Fruit fly (Drosophila melanogaster) whole organism, embryonic: Measurements from ENCODE around the gene CG32488.

Source experiments
- B-H2 ChIP-seq: fragments of 200-800 bp; sonication (Bioruptor generic); optimal IDR thresholded peaks from 2 replicates; lab custom pipeline; 2018; ENCODE audit warnings: missing biosample characterization, mild to moderate bottlenecking, missing genetic modification characterization
- BEAF-32 ChIP-seq: fragments of 200-800 bp; sonication (Bioruptor generic); optimal IDR thresholded peaks from 3 replicates; lab custom pipeline; 2017; ENCODE audit warnings: missing biosample characterization, missing genetic modification characterization, mild to moderate bottlenecking, moderate library complexity, missing genetic modification reagents
- CG10147 ChIP-seq: fragments of 200-800 bp; sonication (Bioruptor generic); optimal IDR thresholded peaks from 2 replicates; lab custom pipeline; 2019; ENCODE audit warnings: missing biosample characterization, mild to moderate bottlenecking, missing genetic modification characterization, moderate library complexity
- CG10462 ChIP-seq: fragments of 200-800 bp; sonication (Bioruptor generic); optimal IDR thresholded peaks from 2 replicates; lab custom pipeline; 2016; ENCODE audit warnings: missing biosample characterization, missing genetic modification characterization
- CG12659 ChIP-seq: fragments of 200-800 bp; sonication (Bioruptor generic); optimal IDR thresholded peaks from 3 replicates; lab custom pipeline; 2017; ENCODE audit warnings: mild to moderate bottlenecking, missing biosample characterization, missing genetic modification reagents, missing genetic modification characterization
- CG12744 ChIP-seq: fragments of 200-800 bp; sonication (Bioruptor generic); optimal IDR thresholded peaks from 2 replicates; lab custom pipeline; 2016; ENCODE audit warnings: missing biosample characterization, missing genetic modification characterization
- CG14050 ChIP-seq: fragments of 200-800 bp; sonication (Bioruptor generic); IDR thresholded peaks from 3 replicates; pipeline ENCODE4 v1.3.6; 2022; ENCODE audit warnings: missing biosample characterization, missing genetic modification characterization
- CG14667 ChIP-seq: fragments of 200-800 bp; sonication (Bioruptor generic); IDR thresholded peaks from 2 replicates; pipeline ENCODE4 v1.3.6; 2022; ENCODE audit warnings: missing biosample characterization, missing genetic modification characterization
- CG1647 ChIP-seq: fragments of 200-800 bp; sonication (Bioruptor generic); optimal IDR thresholded peaks from 3 replicates; lab custom pipeline; 2016; ENCODE audit warnings: missing biosample characterization, missing genetic modification characterization
- CG17385 ChIP-seq: fragments of 200-800 bp; sonication (Bioruptor generic); optimal IDR thresholded peaks from 3 replicates; lab custom pipeline; 2018; ENCODE audit warnings: missing biosample characterization, mild to moderate bottlenecking, missing genetic modification characterization
- CG2129 ChIP-seq: fragments of 200-800 bp; sonication (Bioruptor generic); IDR thresholded peaks from 2 replicates; pipeline ENCODE4 v1.3.6; 2022; ENCODE audit warnings: missing biosample characterization, missing genetic modification characterization; ENCODE audit not compliant: partially characterized antibody
- CG5245 ChIP-seq: fragments of 200-800 bp; sonication (Bioruptor generic); optimal IDR thresholded peaks from 3 replicates; lab custom pipeline; 2016; ENCODE audit warnings: missing biosample characterization, missing genetic modification characterization
- CG6765 ChIP-seq: fragments of 200-800 bp; sonication (Bioruptor generic); optimal IDR thresholded peaks from 3 replicates; lab custom pipeline; 2017; ENCODE audit warnings: missing biosample characterization, mild to moderate bottlenecking, missing genetic modification characterization
- CG6791 ChIP-seq: fragments of 200-800 bp; sonication (Bioruptor generic); IDR thresholded peaks from 3 replicates; pipeline ENCODE4 v1.3.6; 2022; ENCODE audit warnings: missing biosample characterization, missing genetic modification characterization; ENCODE audit not compliant: partially characterized antibody
- CG7839 ChIP-seq: fragments of 200-800 bp; sonication (Bioruptor generic); optimal IDR thresholded peaks from 3 replicates; lab custom pipeline; 2018; ENCODE audit warnings: missing biosample characterization, mild to moderate bottlenecking, missing genetic modification characterization, moderate library complexity
- CG8765 ChIP-seq: fragments of 200-800 bp; sonication (Bioruptor generic); IDR thresholded peaks from 2 replicates; pipeline ENCODE4 v1.3.6; 2022; ENCODE audit warnings: missing biosample characterization, missing genetic modification characterization
- CHES-1-like ChIP-seq: fragments of 200-800 bp; sonication (Bioruptor generic); optimal IDR thresholded peaks from 2 replicates; lab custom pipeline; 2016; ENCODE audit warnings: missing biosample characterization, missing genetic modification characterization
- CkIIα-i1 ChIP-seq: fragments of 200-800 bp; sonication (Bioruptor generic); IDR thresholded peaks from 2 replicates; pipeline ENCODE4 v1.3.6; 2022; ENCODE audit warnings: missing biosample characterization, missing genetic modification characterization
- Dip3 ChIP-seq: fragments of 200-800 bp; sonication (Bioruptor generic); optimal IDR thresholded peaks from 3 replicates; lab custom pipeline; 2016; ENCODE audit warnings: missing biosample characterization, missing genetic modification characterization
- Dll ChIP-seq: fragments of 200-800 bp; sonication (Bioruptor generic); IDR thresholded peaks from 4 replicates; pipeline ENCODE4 v1.3.6; 2022; ENCODE audit warnings: missing biosample characterization, missing genetic modification characterization; ENCODE audit not compliant: partially characterized antibody
- Doc3 ChIP-seq: fragments of 200-800 bp; sonication (Bioruptor generic); IDR thresholded peaks from 3 replicates; pipeline ENCODE4 v1.3.6; 2022; ENCODE audit warnings: missing biosample characterization, missing genetic modification characterization; ENCODE audit not compliant: partially characterized antibody
- Dp ChIP-seq: fragments of 200-800 bp; sonication (Bioruptor generic); optimal IDR thresholded peaks from 2 replicates; lab custom pipeline; 2018; ENCODE audit warnings: missing biosample characterization, mild to moderate bottlenecking, missing genetic modification characterization, moderate library complexity
- Dref ChIP-seq: fragments of 200-800 bp; sonication (Bioruptor generic); IDR thresholded peaks from 2 replicates; pipeline ENCODE4 v1.3.6; 2022; ENCODE audit warnings: missing biosample characterization, missing genetic modification characterization
- E2f2 ChIP-seq: fragments of 200-800 bp; sonication (Bioruptor generic); IDR thresholded peaks from 2 replicates; pipeline ENCODE4 v1.3.6; 2022; ENCODE audit warnings: missing biosample characterization, missing genetic modification characterization
- Elba2 ChIP-seq: fragments of 200-800 bp; sonication (Bioruptor generic); optimal IDR thresholded peaks from 3 replicates; lab custom pipeline; 2016; ENCODE audit warnings: missing biosample characterization, missing genetic modification characterization
- HLH4C ChIP-seq: fragments of 200-800 bp; sonication (Bioruptor generic); IDR thresholded peaks from 3 replicates; pipeline ENCODE4 v1.3.6; 2022; ENCODE audit warnings: missing biosample characterization, missing genetic modification characterization; ENCODE audit not compliant: partially characterized antibody
- Lhr ChIP-seq: fragments of 200-800 bp; sonication (Bioruptor generic); optimal IDR thresholded peaks from 3 replicates; lab custom pipeline; 2017; ENCODE audit warnings: mild to moderate bottlenecking, missing biosample characterization, missing genetic modification reagents, missing genetic modification characterization
- MBD-R2 ChIP-seq: fragments of 200-800 bp; sonication (Bioruptor generic); IDR thresholded peaks from 2 replicates; pipeline ENCODE4 v1.3.6; 2022; ENCODE audit warnings: missing biosample characterization, missing genetic modification characterization
- Mad ChIP-seq: fragments of 200-800 bp; sonication (Bioruptor generic); optimal IDR thresholded peaks from 2 replicates; lab custom pipeline; 2016; ENCODE audit warnings: missing biosample characterization, missing genetic modification characterization
- NC2α ChIP-seq: fragments of 200-800 bp; sonication (Bioruptor generic); optimal IDR thresholded peaks from 2 replicates; lab custom pipeline; 2016; ENCODE audit warnings: missing biosample characterization, missing genetic modification characterization
- Opbp ChIP-seq: fragments of 200-800 bp; sonication (Bioruptor generic); IDR thresholded peaks from 3 replicates; pipeline ENCODE4 v1.3.6; 2022; ENCODE audit warnings: missing biosample characterization, missing genetic modification characterization; ENCODE audit not compliant: partially characterized antibody
- Poxn ChIP-seq: fragments of 200-800 bp; sonication (Bioruptor generic); IDR thresholded peaks from 2 replicates; pipeline ENCODE4 v1.3.6; 2022; ENCODE audit warnings: missing biosample characterization, missing genetic modification characterization
- amos ChIP-seq: fragments of 200-800 bp; sonication (Bioruptor generic); IDR thresholded peaks from 2 replicates; pipeline ENCODE4 v1.3.6; 2022; ENCODE audit warnings: missing biosample characterization, missing genetic modification characterization; ENCODE audit not compliant: partially characterized antibody
- ap ChIP-seq: fragments of 200-800 bp; sonication (Bioruptor generic); IDR thresholded peaks from 2 replicates; pipeline ENCODE4 v1.3.6; 2022; ENCODE audit warnings: missing biosample characterization, missing genetic modification characterization
- bab2 ChIP-seq: fragments of 200-800 bp; sonication (Bioruptor generic); optimal IDR thresholded peaks from 2 replicates; lab custom pipeline; 2016; ENCODE audit warnings: missing biosample characterization, missing genetic modification characterization
- caup ChIP-seq: fragments of 200-800 bp; sonication (Bioruptor generic); optimal IDR thresholded peaks from 3 replicates; lab custom pipeline; 2017; ENCODE audit warnings: missing biosample characterization, mild to moderate bottlenecking, missing genetic modification characterization, moderate library complexity; ENCODE audit not compliant: severe bottlenecking
- chinmo ChIP-seq: fragments of 200-800 bp; sonication (Bioruptor generic); IDR thresholded peaks from 4 replicates; pipeline ENCODE4 v1.3.6; 2022; ENCODE audit warnings: missing biosample characterization, missing genetic modification characterization; ENCODE audit not compliant: partially characterized antibody
- chm ChIP-seq: fragments of 200-800 bp; sonication (Bioruptor generic); IDR thresholded peaks from 2 replicates; pipeline ENCODE4 v1.3.6; 2022; ENCODE audit warnings: missing biosample characterization, missing genetic modification characterization
- ham ChIP-seq: fragments of 200-800 bp; sonication (Bioruptor generic); IDR thresholded peaks from 2 replicates; pipeline ENCODE4 v1.3.6; 2022; ENCODE audit warnings: missing biosample characterization, missing genetic modification characterization
- knrl ChIP-seq: fragments of 200-800 bp; sonication (Bioruptor generic); IDR thresholded peaks from 3 replicates; pipeline ENCODE4 v1.3.6; 2022; ENCODE audit warnings: missing biosample characterization, missing genetic modification characterization; ENCODE audit not compliant: partially characterized antibody
- lmd ChIP-seq: fragments of 200-800 bp; sonication (Bioruptor generic); IDR thresholded peaks from 2 replicates; pipeline ENCODE4 v1.3.6; 2022; ENCODE audit warnings: missing biosample characterization, missing genetic modification characterization
- lola ChIP-seq, 3 experiments: fragments of >200 bp in 2 of 3; fragments of 200-800 bp in 1 of 3; sonication (Bioruptor generic) in 1 of 3; optimal IDR thresholded peaks; 2 replicates each; lab custom pipeline; 2017 to 2019; ENCODE audit warnings: missing biosample characterization in 3 of 3, missing genetic modification characterization in 3 of 3, mild to moderate bottlenecking in 1 of 3, moderate library complexity in 1 of 3
- mld ChIP-seq: fragments of 200-800 bp; sonication (Bioruptor generic); IDR thresholded peaks from 3 replicates; pipeline ENCODE4 v1.3.6; 2022; ENCODE audit warnings: missing biosample characterization, missing genetic modification characterization; ENCODE audit not compliant: partially characterized antibody
- pzg ChIP-seq: fragments of 200-800 bp; sonication (Bioruptor generic); optimal IDR thresholded peaks from 3 replicates; lab custom pipeline; 2018; ENCODE audit warnings: missing biosample characterization, mild to moderate bottlenecking, missing genetic modification characterization, moderate library complexity
- scrt ChIP-seq: fragments of 200-800 bp; sonication (Bioruptor generic); optimal IDR thresholded peaks from 2 replicates; lab custom pipeline; 2018; ENCODE audit warnings: missing biosample characterization, mild to moderate bottlenecking, missing genetic modification characterization, moderate library complexity
- stwl ChIP-seq: fragments of 200-800 bp; sonication (Bioruptor generic); optimal IDR thresholded peaks from 3 replicates; lab custom pipeline; 2018; ENCODE audit warnings: missing biosample characterization, mild to moderate bottlenecking, missing genetic modification characterization, moderate library complexity
- toy ChIP-seq: fragments of 200-800 bp; sonication (Bioruptor generic); IDR thresholded peaks from 2 replicates; pipeline ENCODE4 v1.3.6; 2022; ENCODE audit warnings: missing biosample characterization, missing genetic modification characterization
- unpg ChIP-seq: fragments of 200-800 bp; sonication (Bioruptor generic); optimal IDR thresholded peaks from 3 replicates; lab custom pipeline; 2018; ENCODE audit warnings: missing biosample characterization, mild to moderate bottlenecking, missing genetic modification characterization, moderate library complexity
- wdn ChIP-seq: fragments of 200-800 bp; sonication (Bioruptor generic); IDR thresholded peaks from 2 replicates; pipeline ENCODE4 v1.3.6; 2022; ENCODE audit warnings: missing biosample characterization, missing genetic modification characterization
- z ChIP-seq: fragments of 200-800 bp; sonication (Bioruptor generic); IDR thresholded peaks from 3 replicates; pipeline ENCODE4 v1.3.6; 2022; ENCODE audit warnings: missing biosample characterization, missing genetic modification characterization

CG32488 gene

DNA sequence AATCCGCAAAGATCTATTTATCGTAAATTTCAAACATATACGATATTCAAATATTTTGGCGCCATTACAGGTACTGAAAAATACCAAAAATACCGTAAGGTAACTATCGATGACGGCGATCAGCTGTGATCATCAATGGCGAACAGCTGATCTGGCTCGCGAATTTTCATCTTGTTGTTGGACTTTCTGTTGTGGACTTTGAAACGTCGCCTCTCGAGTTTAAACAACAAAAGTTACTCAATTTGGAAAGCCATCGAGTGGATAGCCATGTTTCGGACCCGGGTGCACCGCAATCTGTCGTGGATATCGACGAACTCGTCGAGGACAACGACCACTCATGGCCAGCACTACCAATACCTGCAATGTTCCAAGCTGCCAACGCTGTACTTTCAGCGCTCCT is 35.0 kb downstream of the CG32488 start, which contains the start of gene CPT2 (continued):
- no peak for TF ChIP-seq CG14050 (GFP tag; lab: Robert Waterston, UW)
- TF ChIP-seq Dp (GFP tag; lab: Kevin White, UChicago), result peak; percentile 71
- TF ChIP-seq Doc3 (GFP tag; lab: Robert Waterston, UW), result peak; percentile 92
- TF ChIP-seq CkIIα-i1 (GFP tag; lab: Robert Waterston, UW), result no peak
- no peak for TF ChIP-seq CG6765 (GFP tag; lab: Kevin White, UChicago)
- TF ChIP-seq CG6791 (GFP tag; lab: Robert Waterston, UW), result peak; percentile 74
- no peak for TF ChIP-seq Poxn
- no peak for TF ChIP-seq B-H2 (GFP tag; lab: Kevin White, UChicago)
- peak; percentile 61 for TF ChIP-seq HLH4C (GFP tag; lab: Robert Waterston, UW)
- no peak for TF ChIP-seq mld (GFP tag; lab: Robert Waterston, UW)
- TF ChIP-seq CG1647 (GFP tag; lab: Kevin White, UChicago), result no peak
- TF ChIP-seq caup (GFP tag; lab: Kevin White, UChicago), result no peak
- TF ChIP-seq Lhr, result no peak
- no peak for TF ChIP-seq lmd (GFP tag; lab: Robert Waterston, UW)
- no peak for TF ChIP-seq CG10462 (GFP tag; lab: Kevin White, UChicago)
- no peak for TF ChIP-seq chm
- no peak for TF ChIP-seq CG14667 (GFP tag; lab: Robert Waterston, UW)
- no peak for TF ChIP-seq NC2α (GFP tag; lab: Kevin White, UChicago)
- TF ChIP-seq CG10147 (GFP tag; lab: Kevin White, UChicago), result no peak
- no peak for TF ChIP-seq CG8765
- peak; percentile 55; the same call in 1 of the 2 replicates for TF ChIP-seq CG2129 (GFP tag; lab: Robert Waterston, UW)
- no peak for TF ChIP-seq Mad (GFP tag; lab: Kevin White, UChicago)
- peak; percentile 59 for TF ChIP-seq amos (GFP tag; lab: Robert Waterston, UW)
- no peak for TF ChIP-seq scrt (GFP tag; lab: Kevin White, UChicago)
- no peak for TF ChIP-seq CHES-1-like
- TF ChIP-seq CG5245 (GFP tag; lab: Kevin White, UChicago), result no peak
- peak; percentile 45; the same call in 2 of the 3 replicates for TF ChIP-seq Opbp (GFP tag; lab: Robert Waterston, UW)
- no peak for TF ChIP-seq CG12744
- TF ChIP-seq bab2, result no peak
- peak; percentile 82 for TF ChIP-seq Dll (GFP tag; lab: Robert Waterston, UW)
- TF ChIP-seq unpg, result no peak
- peak; percentile 90 for TF ChIP-seq E2f2 (GFP tag; lab: Robert Waterston, UW)
- TF ChIP-seq toy (GFP tag; lab: Robert Waterston, UW), result no peak
- no peak for TF ChIP-seq CG12659 (GFP tag; lab: Kevin White, UChicago)
- TF ChIP-seq stwl (tag; lab: Kevin White, UChicago), result peak; percentile 51
- no peak for TF ChIP-seq Dip3 (GFP tag; lab: Kevin White, UChicago)
- TF ChIP-seq chinmo (GFP tag; lab: Robert Waterston, UW), result 0 out of 4 replicates have a peak, but pooled peaks have one; percentile 33
- no peak for TF ChIP-seq ap
- TF ChIP-seq ham (GFP tag; lab: Robert Waterston, UW), result no peak
- TF ChIP-seq Elba2 (GFP tag; lab: Kevin White, UChicago), result no peak
- no peak for TF ChIP-seq CG7839 (tag; lab: Kevin White, UChicago)
- TF ChIP-seq lola (GFP tag; optimal IDR thresholded peaks at IDR 0.05; lab: Kevin White, UChicago), result no peak
- peak; percentile 44 for TF ChIP-seq pzg (GFP tag; lab: Kevin White, UChicago)
- peak; percentile 53 for TF ChIP-seq Dref (GFP tag; lab: Robert Waterston, UW)
- peak; percentile 47; the same call in 1 of the 3 replicates for TF ChIP-seq knrl (GFP tag; lab: Robert Waterston, UW)
- TF ChIP-seq wdn (GFP tag; lab: Robert Waterston, UW), result no peak
- peak; percentile 95 for TF ChIP-seq MBD-R2 (GFP tag; lab: Robert Waterston, UW)
- no peak for TF ChIP-seq CG17385 (GFP tag; lab: Kevin White, UChicago)
- no peak for TF ChIP-seq z (GFP tag; lab: Robert Waterston, UW)
- TF ChIP-seq BEAF-32 (GFP tag; lab: Kevin White, UChicago), result peak; percentile 63
